Fruit fly (Drosophila melanogaster) whole organism, prepupa: ENCODE results near the gene CG9328.

Experiments
- Blimp-1 ChIP-seq: fragments of 200-800 bp; sonication (Bioruptor generic); optimal IDR thresholded peaks from 3 replicates; lab custom pipeline; 2017; ENCODE audit warnings: missing biosample characterization, missing genetic modification characterization, mild to moderate bottlenecking, moderate library complexity, missing genetic modification reagents
- CG10631 ChIP-seq: fragments of 200-800 bp; sonication (Bioruptor generic); optimal IDR thresholded peaks from 2 replicates; lab custom pipeline; 2016; ENCODE audit warnings: missing biosample characterization, missing genetic modification characterization
- CG10669 ChIP-seq: fragments of 200-800 bp; sonication (Bioruptor generic); optimal IDR thresholded peaks from 3 replicates; lab custom pipeline; 2018; ENCODE audit warnings: missing biosample characterization, mild to moderate bottlenecking, missing genetic modification characterization, moderate library complexity
- CG11762 ChIP-seq: fragments of 200-800 bp; sonication (Bioruptor generic); optimal IDR thresholded peaks from 3 replicates; lab custom pipeline; 2016; ENCODE audit warnings: missing biosample characterization, missing genetic modification characterization; ENCODE audit not compliant: insufficient read depth
- CG11902 ChIP-seq: fragments of 200-800 bp; sonication (Bioruptor generic); optimal IDR thresholded peaks from 3 replicates; lab custom pipeline; 2016; ENCODE audit warnings: missing biosample characterization, missing genetic modification characterization
- CG15336 ChIP-seq: fragments of 200-800 bp; sonication (Bioruptor generic); IDR thresholded peaks from 2 replicates; pipeline ENCODE4 v1.3.6; 2022; ENCODE audit warnings: missing biosample characterization, missing genetic modification characterization
- CG1621 ChIP-seq: fragments of 200-800 bp; sonication (Bioruptor generic); optimal IDR thresholded peaks from 3 replicates; lab custom pipeline; 2018; ENCODE audit warnings: missing biosample characterization, mild to moderate bottlenecking, missing genetic modification characterization
- CG31627 ChIP-seq: fragments of 200-800 bp; sonication (Bioruptor generic); optimal IDR thresholded peaks from 3 replicates; lab custom pipeline; 2016; ENCODE audit warnings: missing biosample characterization, missing genetic modification characterization
- CG32006 ChIP-seq: fragments of 200-800 bp; sonication (Bioruptor generic); optimal IDR thresholded peaks from 3 replicates; lab custom pipeline; 2017; ENCODE audit warnings: missing biosample characterization, mild to moderate bottlenecking, missing genetic modification characterization
- CG34406 ChIP-seq: fragments of 200-800 bp; sonication (Bioruptor generic); optimal IDR thresholded peaks from 3 replicates; lab custom pipeline; 2016; ENCODE audit warnings: missing biosample characterization, missing genetic modification characterization
- CG4318 ChIP-seq: fragments of 200-800 bp; sonication (Bioruptor generic); optimal IDR thresholded peaks from 3 replicates; lab custom pipeline; 2017; ENCODE audit warnings: missing biosample characterization, mild to moderate bottlenecking, missing genetic modification characterization
- CG6163 ChIP-seq: fragments of 200-800 bp; sonication (Bioruptor generic); IDR thresholded peaks from 3 replicates; pipeline ENCODE4 v1.3.6; 2022; ENCODE audit warnings: missing biosample characterization, missing genetic modification characterization
- CG6276 ChIP-seq: fragments of 200-800 bp; sonication (Bioruptor generic); optimal IDR thresholded peaks from 2 replicates; lab custom pipeline; 2017; ENCODE audit warnings: missing biosample characterization, mild to moderate bottlenecking, missing genetic modification characterization
- CG6808 ChIP-seq: fragments of 200-800 bp; sonication (Bioruptor generic); optimal IDR thresholded peaks from 3 replicates; lab custom pipeline; 2017; ENCODE audit warnings: missing biosample characterization, missing genetic modification characterization, mild to moderate bottlenecking, moderate library complexity, missing genetic modification reagents
- CG7368 ChIP-seq: fragments of 200-800 bp; sonication (Bioruptor generic); optimal IDR thresholded peaks from 3 replicates; lab custom pipeline; 2016; ENCODE audit warnings: missing biosample characterization, missing genetic modification characterization
- CG8119 ChIP-seq: fragments of 200-800 bp; sonication (Bioruptor generic); IDR thresholded peaks from 3 replicates; pipeline ENCODE4 v1.3.6; 2022; ENCODE audit warnings: missing biosample characterization, missing genetic modification characterization
- CG8319 ChIP-seq: fragments of 200-800 bp; sonication (Bioruptor generic); optimal IDR thresholded peaks from 3 replicates; lab custom pipeline; 2016; ENCODE audit warnings: missing biosample characterization, missing genetic modification characterization
- CG9139 ChIP-seq: fragments of 200-800 bp; sonication (Bioruptor generic); optimal IDR thresholded peaks from 3 replicates; lab custom pipeline; 2017; ENCODE audit warnings: missing biosample characterization, mild to moderate bottlenecking, missing genetic modification characterization
- Eip75B ChIP-seq: fragments of 200-800 bp; sonication (Bioruptor generic); optimal IDR thresholded peaks from 3 replicates; lab custom pipeline; 2016; ENCODE audit warnings: missing biosample characterization, missing genetic modification characterization
- Eip78C ChIP-seq: fragments of 200-800 bp; sonication (Bioruptor generic); peaks from one replicate; lab custom pipeline; 2016; ENCODE audit warnings: missing biosample characterization, missing genetic modification characterization
- Ets21C ChIP-seq: fragments of 200-800 bp; sonication (Bioruptor generic); optimal IDR thresholded peaks from 3 replicates; lab custom pipeline; 2016; ENCODE audit warnings: missing biosample characterization, missing genetic modification characterization
- Hr4 ChIP-seq: fragments of 200-800 bp; sonication (Bioruptor generic); optimal IDR thresholded peaks from 3 replicates; lab custom pipeline; 2016; ENCODE audit warnings: missing biosample characterization, missing genetic modification characterization
- Smox ChIP-seq: fragments of 200-800 bp; sonication (Bioruptor generic); optimal IDR thresholded peaks from 3 replicates; lab custom pipeline; 2016; ENCODE audit warnings: missing biosample characterization, missing genetic modification characterization
- Sox14 ChIP-seq: fragments of 200-800 bp; sonication (Bioruptor generic); optimal IDR thresholded peaks from 3 replicates; lab custom pipeline; 2016; ENCODE audit warnings: missing biosample characterization, missing genetic modification characterization
- achi ChIP-seq: fragments of 200-800 bp; sonication (Bioruptor generic); optimal IDR thresholded peaks from 3 replicates; lab custom pipeline; 2016; ENCODE audit warnings: missing biosample characterization, missing genetic modification characterization
- cyc ChIP-seq: fragments of 200-800 bp; sonication (Bioruptor generic); optimal IDR thresholded peaks from 3 replicates; lab custom pipeline; 2016; ENCODE audit warnings: missing biosample characterization, missing genetic modification characterization
- dac ChIP-seq: fragments of 200-800 bp; sonication (Bioruptor generic); optimal IDR thresholded peaks from 2 replicates; lab custom pipeline; 2017; ENCODE audit warnings: missing biosample characterization, mild to moderate bottlenecking, missing genetic modification characterization
- eg ChIP-seq: fragments of 200-800 bp; sonication (Bioruptor generic); IDR thresholded peaks from 3 replicates; pipeline ENCODE4 v1.3.6; 2022; ENCODE audit warnings: missing biosample characterization, missing genetic modification characterization
- esn ChIP-seq: fragments of 200-800 bp; sonication (Bioruptor generic); optimal IDR thresholded peaks from 2 replicates; lab custom pipeline; 2016; ENCODE audit warnings: missing biosample characterization, mild to moderate bottlenecking, missing genetic modification characterization, moderate library complexity
- fd59A ChIP-seq: fragments of 200-800 bp; sonication (Bioruptor generic); optimal IDR thresholded peaks from 2 replicates; lab custom pipeline; 2017; ENCODE audit warnings: missing biosample characterization, mild to moderate bottlenecking, missing genetic modification characterization, missing genetic modification reagents
- fd85E ChIP-seq: fragments of 200-800 bp; sonication (Bioruptor generic); optimal IDR thresholded peaks from 3 replicates; lab custom pipeline; 2016; ENCODE audit warnings: missing biosample characterization, missing genetic modification characterization
- net ChIP-seq: fragments of 200-800 bp; sonication (Bioruptor generic); optimal IDR thresholded peaks from 3 replicates; lab custom pipeline; 2016; ENCODE audit warnings: missing biosample characterization, missing genetic modification characterization
- spab ChIP-seq: fragments of 200-800 bp; sonication (Bioruptor generic); optimal IDR thresholded peaks from 2 replicates; lab custom pipeline; 2017; ENCODE audit warnings: missing biosample characterization, mild to moderate bottlenecking, missing genetic modification characterization, missing genetic modification reagents
- ss ChIP-seq, 2 experiments: fragments of 200-800 bp; sonication (Bioruptor generic); optimal IDR thresholded peaks; 2 replicates in 1 of 2; 3 replicates in 1 of 2; lab custom pipeline; 2017 to 2018; ENCODE audit warnings: mild to moderate bottlenecking in 2 of 2, missing biosample characterization in 2 of 2, missing genetic modification characterization in 2 of 2, moderate library complexity in 1 of 2
- svp ChIP-seq: fragments of 200-800 bp; sonication (Bioruptor generic); peaks from one replicate; lab custom pipeline; 2016; ENCODE audit warnings: missing biosample characterization, missing genetic modification characterization
- vri ChIP-seq: fragments of 200-800 bp; sonication (Bioruptor generic); optimal IDR thresholded peaks from 3 replicates; lab custom pipeline; 2016; ENCODE audit warnings: missing biosample characterization, mild to moderate bottlenecking, missing genetic modification characterization

CG9328 gene

dm6 chr2L:20802204-20802603, 4.7 kb downstream of the CG9328 start (continued):
- peak; percentile 75 for TF ChIP-seq Hr4 (GFP tag; lab: Kevin White, UChicago)
- TF ChIP-seq ss (GFP tag; optimal IDR thresholded peaks at IDR 0.05; lab: Kevin White, UChicago), result peak; percentile 53 to 75
- TF ChIP-seq CG9139, result peak; percentile 58
- peak; percentile 57 for TF ChIP-seq CG8319 (GFP tag; lab: Kevin White, UChicago)
- peak; percentile 27 for TF ChIP-seq CG34406 (GFP tag; lab: Kevin White, UChicago)
- TF ChIP-seq CG10669 (GFP tag; lab: Kevin White, UChicago), result peak; percentile 59
- no peak for TF ChIP-seq Blimp-1 (GFP tag; lab: Kevin White, UChicago)
- peak; percentile 61 for TF ChIP-seq esn
- TF ChIP-seq CG10631 (GFP tag; lab: Kevin White, UChicago), result peak; percentile 40
- TF ChIP-seq svp, result peak; percentile 91
- peak; percentile 88 for TF ChIP-seq eg
- peak; percentile 71 for TF ChIP-seq CG7368 (GFP tag; lab: Kevin White, UChicago)
- TF ChIP-seq Ets21C, result no peak
- peak; percentile 74 for TF ChIP-seq CG15336 (GFP tag; lab: Robert Waterston, UW)
- TF ChIP-seq CG6163 (GFP tag; lab: Robert Waterston, UW), result peak; percentile 91
- TF ChIP-seq CG11902 (GFP tag; lab: Kevin White, UChicago), result peak; percentile 76
- TF ChIP-seq CG1621 (tag; lab: Kevin White, UChicago), result peak; percentile 37
- peak; percentile 12 for TF ChIP-seq Smox (GFP tag; lab: Kevin White, UChicago)
- TF ChIP-seq CG6808 (GFP tag; lab: Kevin White, UChicago), result peak; percentile 38
- peak; percentile 73 for TF ChIP-seq dac
- peak; percentile 63 for TF ChIP-seq achi (GFP tag; lab: Kevin White, UChicago)
- TF ChIP-seq net (GFP tag; lab: Kevin White, UChicago), result peak; percentile 54
- TF ChIP-seq fd85E (GFP tag; lab: Kevin White, UChicago), result peak; percentile 20
- peak; percentile 74 for TF ChIP-seq CG6276 (GFP tag; lab: Kevin White, UChicago)
- peak; percentile 2 for TF ChIP-seq Eip75B
- TF ChIP-seq CG4318 (GFP tag; lab: Kevin White, UChicago), result peak; percentile 31
- peak; percentile 1 for TF ChIP-seq fd59A
- TF ChIP-seq CG32006, result peak; percentile 75
- TF ChIP-seq CG31627, result peak; percentile 53

dm6 chr2L:20802839-20803238, 5.3 kb downstream of the CG9328 start:
- TF ChIP-seq CG6276 (GFP tag; lab: Kevin White, UChicago), result peak; percentile 1
- TF ChIP-seq CG8119 (GFP tag; lab: Robert Waterston, UW), result peak; percentile 17; the same call in 1 of the 3 replicates
- TF ChIP-seq eg, result peak; percentile 61; the same call in 2 of the 3 replicates
- peak; percentile 54 for TF ChIP-seq Hr4 (GFP tag; lab: Kevin White, UChicago)
- TF ChIP-seq CG11902 (GFP tag; lab: Kevin White, UChicago), result no peak
- peak; percentile 15 for TF ChIP-seq CG10631 (GFP tag; lab: Kevin White, UChicago)
- peak; percentile 42; the same call in 1 of the 3 replicates for TF ChIP-seq CG6163 (GFP tag; lab: Robert Waterston, UW)
- no peak for TF ChIP-seq CG7368 (GFP tag; lab: Kevin White, UChicago)
- peak; percentile 73 for TF ChIP-seq Eip78C (GFP tag; lab: Kevin White, UChicago)

DNA sequence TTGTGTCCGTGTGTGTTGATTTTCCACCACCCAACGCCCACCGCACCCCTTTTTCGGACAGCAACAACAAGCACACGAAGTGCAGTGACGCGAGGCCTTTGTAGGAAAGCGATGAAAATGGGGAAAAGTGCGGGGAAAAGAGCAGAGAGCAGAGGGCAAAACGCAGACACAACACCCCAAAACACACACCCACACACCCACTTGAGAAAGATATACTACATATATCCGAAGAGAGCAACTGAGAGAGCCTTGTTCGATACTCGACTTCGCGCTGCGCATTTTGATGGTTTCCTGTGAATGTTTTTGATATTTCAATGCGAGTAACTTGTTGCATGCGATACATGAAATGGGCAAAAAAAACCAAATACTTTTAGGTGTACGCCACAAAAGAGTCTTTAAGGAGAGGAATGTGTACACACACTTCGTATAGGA, 6.2 kb downstream of the CG9328 start:
- no peak for TF ChIP-seq Sox14 (GFP tag; lab: Kevin White, UChicago)
- TF ChIP-seq vri (GFP tag; lab: Kevin White, UChicago), result peak; percentile 19
- TF ChIP-seq CG11762 (GFP tag; lab: Kevin White, UChicago), result no peak
- no peak for TF ChIP-seq cyc (GFP tag; lab: Kevin White, UChicago)
- peak; percentile 57 for TF ChIP-seq CG7368 (GFP tag; lab: Kevin White, UChicago)
- TF ChIP-seq svp, result peak; percentile 74
- TF ChIP-seq CG32006, result no peak
- peak; percentile 50; the same call in 1 of the 3 replicates for TF ChIP-seq CG6163 (GFP tag; lab: Robert Waterston, UW)
- no peak for TF ChIP-seq CG15336 (GFP tag; lab: Robert Waterston, UW)
- TF ChIP-seq spab (GFP tag; lab: Kevin White, UChicago), result no peak
